Worm (Caenorhabditis elegans): ENCODE results near the gene let-413.

The let-413 gene

DNA sequence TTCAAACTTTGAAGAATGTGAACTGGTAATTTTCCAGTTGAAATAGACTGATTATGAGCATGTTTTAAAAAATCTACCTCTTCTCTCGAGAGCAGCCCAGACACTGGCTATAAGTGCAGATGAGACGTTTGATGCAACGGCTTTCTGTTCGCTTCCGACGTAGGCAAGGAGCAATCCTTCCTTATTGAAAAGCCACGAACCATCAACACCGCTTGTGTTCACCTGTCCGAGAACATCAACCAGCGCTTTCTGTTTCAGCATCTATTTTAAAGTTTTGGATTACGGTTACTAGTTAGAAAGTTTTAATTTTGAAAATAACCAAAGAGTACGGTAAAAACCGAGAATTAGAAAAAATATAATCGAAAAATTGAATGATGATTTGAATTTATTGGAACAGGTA is 33.3 kb upstream of the let-413 start, which contains the start of gene lmtr-2:
TSS of gene lmtr-2 (minus strand) at position 261 of the 400 bp plus-strand sequence.
- TF ChIP-seq jun-1 (tag; optimal IDR thresholded peaks at IDR 0.05) (no peak), hlh-11 (tag; optimal IDR thresholded peaks at IDR 0.05) (no peak), aha-1 (tag) (peak; percentile 88), daf-16 (GFP tag; optimal IDR thresholded peaks at IDR 0.05) (no peak), daf-16 (tag; optimal IDR thresholded peaks at IDR 0.05) (peak; percentile 29), mxl-3 (GFP tag; optimal IDR thresholded peaks at IDR 0.05) (no peak), lim-7 (GFP tag; IDR thresholded peaks at IDR 0.05) (no peak), ama-1 (optimal IDR thresholded peaks at IDR 0.05) (peak; percentile 74), tra-1 (GFP tag; IDR thresholded peaks at IDR 0.05) (no peak)

DNA sequence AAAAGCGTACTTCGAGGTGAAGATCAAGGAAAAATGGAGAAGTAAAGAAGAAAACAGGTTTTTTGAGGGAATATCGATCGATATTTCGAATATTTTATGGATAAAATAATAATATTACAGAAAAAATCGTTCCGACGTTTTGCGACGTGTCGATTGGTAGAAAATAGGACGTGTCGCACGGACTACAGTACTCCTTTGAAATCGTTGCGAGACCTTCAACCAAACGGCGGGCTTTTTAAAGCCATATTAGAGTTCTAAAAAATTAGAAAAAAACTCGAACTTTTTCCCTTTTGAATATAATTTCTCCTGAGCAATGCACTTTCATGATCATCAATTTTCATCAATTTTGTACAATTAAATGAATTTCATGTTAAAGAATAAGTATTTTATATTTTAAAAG is 32.5 kb upstream of the let-413 start, which contains the start of gene Y97E10AR.4:
TSS of gene Y97E10AR.4 (minus strand) at position 131 of the 400 bp plus-strand sequence.
- no peak for TF ChIP-seq spr-1 (tag; optimal IDR thresholded peaks at IDR 0.05)
- no peak for TF ChIP-seq rbr-2 (tag; optimal IDR thresholded peaks at IDR 0.05)
- no peak for TF ChIP-seq lir-3 (tag; optimal IDR thresholded peaks at IDR 0.05)
- peak; percentile 26 for TF ChIP-seq mep-1 (tag; optimal IDR thresholded peaks at IDR 0.05)
- TF ChIP-seq mes-2 (tag; optimal IDR thresholded peaks at IDR 0.05; ENCODE audit: poor library complexity, severe bottlenecking): peak; percentile 7
- no peak for TF ChIP-seq ZK546.5 (tag; optimal IDR thresholded peaks at IDR 0.05)
- TF ChIP-seq F44E2.7 (GFP tag; IDR thresholded peaks at IDR 0.05): no peak

DNA sequence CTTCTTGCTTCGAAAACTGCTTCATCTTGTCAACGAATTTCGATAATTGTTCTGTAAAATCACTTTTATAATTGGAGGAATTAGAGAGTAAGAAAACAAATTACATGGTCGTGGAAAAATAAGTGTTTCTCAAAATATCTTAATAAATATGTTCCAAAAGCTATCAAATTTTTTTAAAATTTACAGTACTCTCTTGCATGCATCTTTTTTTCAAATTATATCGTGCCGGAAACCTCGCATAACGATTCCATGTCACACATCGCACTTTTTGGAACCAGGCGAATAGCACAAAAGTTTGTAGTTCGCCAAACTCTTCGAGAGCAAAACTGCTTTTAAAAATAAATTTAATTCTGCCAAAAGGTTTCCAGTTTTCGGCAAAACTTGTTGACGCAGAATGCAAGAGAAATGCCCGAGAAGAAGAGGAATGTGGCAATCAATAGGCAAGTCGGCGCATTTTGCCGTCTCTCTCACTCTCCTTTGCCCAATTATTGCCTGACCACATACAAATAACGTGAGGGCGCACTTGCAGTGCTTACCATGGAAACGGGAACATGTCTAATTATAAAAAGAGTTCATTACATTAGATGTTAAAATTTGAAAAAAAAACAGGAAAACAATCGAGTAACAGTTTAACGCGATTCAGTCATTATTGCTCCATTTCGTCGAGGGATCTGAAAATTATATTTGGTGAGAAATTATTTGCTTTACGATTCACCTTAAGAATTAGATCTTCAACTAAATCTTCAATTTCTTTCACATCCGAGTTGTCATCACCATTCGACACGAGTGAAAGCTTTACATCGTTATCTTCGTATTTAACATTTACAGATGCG is 30.1 kb upstream of the let-413 start, which contains the start of gene Y97E10AR.3:
TSS of gene Y97E10AR.3 (minus strand) at position 51 of the 833 bp plus-strand sequence.
- no peak for TF ChIP-seq mxl-3 (GFP tag; optimal IDR thresholded peaks at IDR 0.05)
- no peak for TF ChIP-seq mes-2 (tag; optimal IDR thresholded peaks at IDR 0.05; ENCODE audit: poor library complexity, severe bottlenecking)
- no peak for TF ChIP-seq saeg-2 (GFP tag; IDR thresholded peaks at IDR 0.05)
- TF ChIP-seq tag-97 (GFP tag; IDR thresholded peaks at IDR 0.05): no peak
- TF ChIP-seq hif-1 (tag; optimal IDR thresholded peaks at IDR 0.05): no peak
- TF ChIP-seq Y5F2A.4 (GFP tag; optimal IDR thresholded peaks at IDR 0.05): no peak
- no peak for TF ChIP-seq lin-39 (tag; optimal IDR thresholded peaks at IDR 0.05)
- no peak for TF ChIP-seq R02D3.7 (tag; optimal IDR thresholded peaks at IDR 0.05)
- TF ChIP-seq aha-1 (tag): peak; percentile 95
- no peak for TF ChIP-seq duxl-1 (tag; optimal IDR thresholded peaks at IDR 0.05; ENCODE audit: poor library complexity)
- peak in 1 of 2 experiments; percentile 95 for TF ChIP-seq unc-62 (GFP tag; optimal IDR thresholded peaks at IDR 0.05 in 1 of 2)
- no peak for TF ChIP-seq unc-62 (tag; optimal IDR thresholded peaks at IDR 0.05)
- TF ChIP-seq hlh-30 (tag; optimal IDR thresholded peaks at IDR 0.05; ENCODE audit: insufficient read depth): no peak

DNA sequence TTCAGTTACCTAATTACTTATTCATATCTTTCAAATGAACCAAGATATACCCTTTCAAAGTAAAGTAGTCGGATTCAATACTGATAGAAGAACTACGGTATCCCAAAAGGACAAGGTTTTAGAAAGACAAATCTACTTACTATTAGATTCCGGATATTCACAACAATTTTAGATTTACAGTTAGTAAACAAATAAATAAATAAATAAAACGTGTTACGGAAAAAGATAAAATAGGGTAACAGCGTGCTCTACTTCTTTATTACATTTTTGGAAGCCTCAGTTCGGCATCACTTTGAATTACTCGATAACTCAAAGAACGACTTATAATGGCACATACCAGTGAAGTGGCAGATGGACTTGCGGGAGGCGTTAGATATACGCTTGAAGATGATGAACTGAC is 27.4 kb upstream of the let-413 start, which contains the start of gene Y97E10AR.8:
TSS of gene Y97E10AR.8 (plus strand) at position 301 of the 400 bp plus-strand sequence.
- no peak for TF ChIP-seq nhr-77 (tag; optimal IDR thresholded peaks at IDR 0.05)
- no peak for TF ChIP-seq lin-13 (GFP tag; optimal IDR thresholded peaks at IDR 0.05)
- no peak for TF ChIP-seq nhr-6 (tag; optimal IDR thresholded peaks at IDR 0.05)
- TF ChIP-seq vab-7 (GFP tag; IDR thresholded peaks at IDR 0.05): no peak
- no peak for TF ChIP-seq dmd-8 (GFP tag; IDR thresholded peaks at IDR 0.05)
- no peak for TF ChIP-seq unc-130 (GFP tag; optimal IDR thresholded peaks at IDR 0.05)
- no peak for TF ChIP-seq rbr-2 (tag; optimal IDR thresholded peaks at IDR 0.05)
- TF ChIP-seq saeg-2 (GFP tag; IDR thresholded peaks at IDR 0.05): no peak
- TF ChIP-seq lir-3 (tag; optimal IDR thresholded peaks at IDR 0.05): no peak
- no peak for TF ChIP-seq nhr-41 (GFP tag; IDR thresholded peaks at IDR 0.05)
- no peak for TF ChIP-seq ceh-32 (tag; optimal IDR thresholded peaks at IDR 0.05; ENCODE audit: poor library complexity)
- TF ChIP-seq attf-4 (tag; optimal IDR thresholded peaks at IDR 0.05): no peak
- no peak for TF ChIP-seq arid-1 (GFP tag; conservative IDR thresholded peaks at IDR 0.05)
- no peak for TF ChIP-seq R02D3.7 (tag; optimal IDR thresholded peaks at IDR 0.05)
- TF ChIP-seq ceh-82 (tag; optimal IDR thresholded peaks at IDR 0.05): no peak
- TF ChIP-seq ama-1 (optimal IDR thresholded peaks at IDR 0.05): no peak
- TF ChIP-seq ces-1 (GFP tag; optimal IDR thresholded peaks at IDR 0.05): no peak
- no peak for TF ChIP-seq nhr-102 (tag; optimal IDR thresholded peaks at IDR 0.05)
- TF ChIP-seq daf-8 (GFP tag; IDR thresholded peaks at IDR 0.05): no peak
- TF ChIP-seq mxl-2 (GFP tag; conservative IDR thresholded peaks at IDR 0.05): no peak

Data from whole organism, L4 larva.